Worm (Caenorhabditis elegans): ENCODE results near the gene F35B12.9.

F35B12.9 gene

DNA sequence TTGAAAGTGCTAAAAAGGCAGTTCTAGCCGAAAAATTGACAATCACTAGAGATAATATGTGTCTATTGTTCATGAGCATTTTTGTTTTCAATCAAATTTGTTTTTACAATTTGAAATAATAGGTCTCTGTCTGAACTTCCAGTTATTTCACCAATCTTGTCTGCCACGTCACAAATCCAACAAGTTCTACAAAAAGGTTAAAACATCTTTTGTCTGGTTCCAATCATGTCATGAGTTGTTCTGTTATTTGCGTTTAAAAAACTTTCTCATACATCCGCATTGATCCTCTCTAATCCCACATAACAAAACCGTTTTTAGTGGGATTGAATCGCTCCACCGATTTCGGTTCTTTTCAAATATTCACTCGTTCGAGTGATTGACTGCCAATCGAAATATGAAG is at the start of gene F35B12.9:
TSS of gene F35B12.9 (plus strand) at position 372 of the 400 bp plus-strand sequence.
- no peak for TF ChIP-seq unc-62 (GFP tag; optimal IDR thresholded peaks at IDR 0.05)

DNA sequence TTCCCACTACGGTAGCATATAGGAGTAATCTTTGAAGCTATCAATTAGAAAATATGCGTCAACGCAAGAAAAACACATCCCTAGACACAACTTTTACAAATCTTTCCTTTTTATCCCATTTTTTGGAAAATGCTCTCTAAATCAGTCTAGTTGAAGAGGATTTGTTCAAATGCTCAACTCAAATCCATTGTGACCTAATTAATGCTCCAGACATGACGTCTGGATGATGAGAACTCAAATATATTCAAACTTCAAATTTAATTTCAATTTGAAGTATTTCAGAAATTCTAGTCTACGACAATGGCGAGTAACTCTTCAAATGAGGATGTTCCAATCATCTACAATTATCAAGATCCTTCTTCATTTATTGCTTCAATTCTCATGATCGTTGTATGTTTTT is 48.6 kb upstream of the F35B12.9 start, which contains the start of gene srx-85:
TSS of gene srx-85 (plus strand) at position 301 of the 400 bp plus-strand sequence.
- TF ChIP-seq unc-62 (GFP tag; optimal IDR thresholded peaks at IDR 0.05) = no peak

DNA sequence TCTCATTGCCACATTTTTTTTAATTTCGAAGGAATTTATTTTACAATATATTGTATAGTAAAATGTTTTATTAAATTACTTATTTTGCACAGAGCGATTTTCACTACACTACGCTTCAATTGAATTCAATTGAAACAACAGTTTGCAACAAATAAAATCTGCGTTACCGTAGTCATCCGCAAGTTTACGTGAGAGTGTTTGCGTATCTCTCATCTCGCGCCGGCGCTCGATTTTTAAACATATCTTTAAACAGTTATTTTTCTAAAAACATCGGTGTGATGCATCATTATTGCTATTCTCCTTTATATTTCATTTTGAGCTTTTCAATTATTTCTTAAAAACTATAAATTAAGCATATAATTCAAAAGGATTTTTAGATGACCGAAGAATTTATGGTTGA is 46.7 kb upstream of the F35B12.9 start, which contains the start of gene duo-1:
TSS of gene duo-1 (plus strand) at position 371 of the 400 bp plus-strand sequence.
- TF ChIP-seq unc-62 (GFP tag; optimal IDR thresholded peaks at IDR 0.05) = no peak

DNA sequence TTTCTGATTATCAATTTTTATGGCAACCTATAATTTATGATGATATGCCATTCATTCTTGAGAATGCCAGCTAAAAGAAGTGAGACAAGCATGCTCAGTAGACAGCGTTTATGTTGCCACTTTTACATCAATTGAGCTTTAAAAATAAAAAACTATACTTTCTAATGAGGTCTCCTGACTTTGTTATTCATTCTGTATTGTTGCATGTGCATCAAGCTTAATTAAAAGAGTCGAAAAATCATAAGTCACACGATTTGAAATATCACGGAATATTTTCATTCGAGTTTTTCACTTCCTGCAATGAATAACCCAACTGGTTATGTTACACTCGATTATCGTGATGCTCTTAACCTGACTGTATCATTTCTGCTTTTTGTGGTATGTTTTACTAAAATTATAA is 38.3 kb upstream of the F35B12.9 start, which contains the start of gene srx-86:
TSS of gene srx-86 (plus strand) at position 301 of the 400 bp plus-strand sequence.
- no peak for TF ChIP-seq unc-62 (GFP tag; optimal IDR thresholded peaks at IDR 0.05)

DNA sequence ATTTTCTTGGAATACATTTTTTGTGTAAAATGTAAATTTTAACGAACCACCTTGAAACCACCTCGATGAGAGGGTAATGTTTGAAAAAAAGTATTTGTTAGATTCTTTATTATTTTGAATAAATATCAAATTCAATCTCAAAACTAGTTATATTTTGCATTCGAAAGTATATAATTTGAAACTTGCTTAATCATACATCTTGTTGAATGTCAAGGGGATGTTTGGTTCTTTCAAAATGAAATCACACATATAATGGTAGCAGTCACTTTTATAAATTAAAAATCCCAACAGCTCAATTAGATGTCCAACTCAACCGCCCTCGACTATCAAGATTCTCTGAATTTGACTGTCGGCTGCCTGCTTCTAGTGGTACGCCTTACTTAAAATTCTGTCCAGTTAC is 36.4 kb upstream of the F35B12.9 start, which contains the start of gene srx-87:
TSS of gene srx-87 (plus strand) at position 301 of the 400 bp plus-strand sequence.
- TF ChIP-seq unc-62 (GFP tag; optimal IDR thresholded peaks at IDR 0.05) = no peak

DNA sequence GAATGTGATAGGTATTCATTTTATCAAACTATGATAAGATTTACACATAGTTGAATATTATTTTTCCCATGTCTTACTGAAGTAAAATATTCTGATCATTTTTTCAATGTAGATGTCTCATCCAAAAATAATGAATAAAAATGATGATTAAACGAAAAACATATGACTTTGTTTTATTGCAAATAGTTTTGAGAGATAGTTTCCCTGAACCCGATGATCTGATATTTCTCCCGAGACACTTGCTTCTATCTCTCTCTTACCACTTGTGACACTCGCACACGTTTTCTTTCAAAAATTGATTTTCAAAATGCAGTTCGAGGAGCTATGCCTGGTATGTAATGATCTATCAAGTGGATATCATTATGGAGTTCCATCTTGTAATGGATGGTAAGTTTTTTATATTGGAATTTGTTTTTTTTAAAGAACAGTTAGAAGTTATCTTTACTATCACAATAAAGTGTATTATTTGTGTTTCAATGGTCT is 30.8 kb upstream of the F35B12.9 start, which contains the start of the genes nhr-101 and pms-2:
TSS of gene nhr-101 (plus strand) at position 308 of the 483 bp plus-strand sequence.
TSS of gene pms-2 (minus strand) at position 433 of the 483 bp plus-strand sequence.
- TF ChIP-seq unc-62 (GFP tag; optimal IDR thresholded peaks at IDR 0.05) = no peak

DNA sequence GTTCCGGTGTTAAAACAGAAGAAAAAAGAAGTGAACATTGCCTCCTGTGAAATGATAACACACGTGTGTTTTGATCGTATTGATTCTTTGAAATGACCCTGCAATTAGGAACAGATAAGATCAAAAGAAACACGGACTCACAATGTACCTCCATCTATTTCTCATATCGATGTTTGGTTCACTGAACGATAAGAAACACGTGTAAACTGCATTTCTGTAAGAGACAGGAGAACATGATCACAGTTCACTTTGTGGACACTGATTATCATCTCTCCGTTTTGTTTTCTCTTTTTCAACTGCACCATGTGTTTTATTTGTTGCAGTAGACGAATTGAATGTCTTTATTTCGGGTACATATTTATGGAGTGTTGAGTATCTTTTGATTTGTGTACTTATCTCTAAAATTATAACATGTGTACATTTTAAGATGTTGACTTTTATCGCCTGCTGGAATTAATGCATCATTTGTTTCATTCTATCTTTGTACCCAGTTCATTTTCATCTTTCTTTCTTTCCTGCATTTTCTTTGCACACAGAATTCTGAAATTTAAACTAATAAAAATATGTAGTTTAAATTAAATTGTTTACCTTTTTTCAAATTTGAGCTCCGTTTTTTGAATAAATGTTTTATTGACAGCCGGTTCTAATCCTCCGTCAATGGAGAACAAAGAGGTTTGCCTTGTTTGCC is 28.0 kb upstream of the F35B12.9 start, which contains the start of the genes H12C20.7 and nhr-68:
TSS of gene H12C20.7 (minus strand) at position 188 of the 688 bp plus-strand sequence.
TSS of gene nhr-68 (plus strand) at position 638 of the 688 bp plus-strand sequence.
- TF ChIP-seq unc-62 (GFP tag; optimal IDR thresholded peaks at IDR 0.05) = no peak

DNA sequence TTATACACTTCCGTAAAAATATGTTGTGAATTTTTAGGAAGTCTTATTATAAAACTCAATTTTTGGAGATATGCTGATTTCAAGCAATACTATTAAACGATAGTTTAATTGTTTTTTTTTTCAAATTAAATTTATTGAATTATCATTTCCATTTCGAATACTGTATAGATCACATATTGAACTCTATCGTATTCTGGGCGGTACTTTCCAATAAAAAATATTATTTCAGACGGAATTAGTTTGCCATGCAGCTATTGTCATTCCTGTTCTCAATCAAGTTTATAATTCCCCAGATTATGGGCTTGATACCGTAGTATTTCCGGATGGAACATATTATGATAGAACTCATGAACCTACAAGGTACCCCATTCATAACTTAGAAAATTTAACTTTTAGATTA is 26.4 kb upstream of the F35B12.9 start:
- no peak for TF ChIP-seq unc-62 (GFP tag; optimal IDR thresholded peaks at IDR 0.05)

DNA sequence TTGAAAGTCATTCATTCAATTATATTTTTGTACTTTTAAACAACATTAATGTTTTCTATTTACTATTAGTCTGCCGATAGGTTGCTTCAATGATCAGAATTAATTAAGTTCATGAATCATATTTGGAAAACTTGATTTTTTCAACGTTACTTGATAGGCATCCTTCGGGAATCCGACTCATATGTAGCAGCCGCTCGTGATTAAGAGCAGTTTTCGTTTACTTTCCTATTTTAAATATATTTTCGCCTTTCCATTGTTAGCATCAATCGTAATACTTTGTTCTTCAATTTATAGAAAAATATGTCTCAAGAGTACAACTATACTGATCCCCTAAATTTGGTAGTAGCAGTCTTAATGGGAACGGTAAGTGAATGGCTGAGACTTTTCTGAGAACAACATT is 20.1 kb upstream of the F35B12.9 start, which contains the start of gene srx-90:
TSS of gene srx-90 (plus strand) at position 301 of the 400 bp plus-strand sequence.
- no peak for TF ChIP-seq unc-62 (GFP tag; optimal IDR thresholded peaks at IDR 0.05)

DNA sequence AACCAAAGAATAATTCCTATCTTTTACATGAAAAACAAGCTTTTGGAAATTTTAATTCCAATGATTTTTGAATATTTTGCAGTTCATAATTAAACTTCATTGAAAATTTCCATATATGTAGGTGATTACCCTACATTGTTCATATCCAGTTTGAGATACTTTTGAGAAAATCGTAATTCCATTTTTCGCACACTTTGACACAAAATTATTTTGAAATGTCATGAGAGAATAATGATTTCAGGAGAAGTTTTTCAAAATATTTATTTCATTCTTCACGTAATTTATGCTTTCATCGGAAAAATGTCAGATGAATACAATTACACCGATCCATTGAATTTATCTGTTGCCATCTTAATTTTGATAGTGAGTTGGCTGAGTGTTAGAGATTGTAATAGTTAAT is 17.8 kb upstream of the F35B12.9 start, which contains the start of gene srx-88:
TSS of gene srx-88 (plus strand) at position 301 of the 400 bp plus-strand sequence.
- TF ChIP-seq unc-62 (GFP tag; optimal IDR thresholded peaks at IDR 0.05) = no peak

DNA sequence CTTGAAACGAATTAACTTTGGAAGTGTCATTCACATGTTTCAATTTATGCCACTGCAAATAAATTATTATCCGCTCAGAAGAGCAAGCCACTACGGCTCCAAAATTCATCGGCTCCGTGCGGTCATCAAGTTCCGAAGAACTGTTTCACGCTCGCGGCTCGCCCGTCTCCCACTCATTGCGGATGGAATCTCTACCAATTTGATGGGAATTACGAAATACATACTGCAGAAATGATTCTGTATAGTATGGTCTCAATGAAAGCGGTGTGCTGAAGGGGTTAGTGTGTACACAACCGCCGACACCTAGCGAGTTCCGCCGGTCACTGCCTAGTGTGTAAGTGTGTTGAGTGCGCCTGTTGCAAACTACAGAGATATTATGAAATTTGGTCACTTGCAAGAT is 15.8 kb upstream of the F35B12.9 start:
- TF ChIP-seq unc-62 (GFP tag; optimal IDR thresholded peaks at IDR 0.05) = no peak

DNA sequence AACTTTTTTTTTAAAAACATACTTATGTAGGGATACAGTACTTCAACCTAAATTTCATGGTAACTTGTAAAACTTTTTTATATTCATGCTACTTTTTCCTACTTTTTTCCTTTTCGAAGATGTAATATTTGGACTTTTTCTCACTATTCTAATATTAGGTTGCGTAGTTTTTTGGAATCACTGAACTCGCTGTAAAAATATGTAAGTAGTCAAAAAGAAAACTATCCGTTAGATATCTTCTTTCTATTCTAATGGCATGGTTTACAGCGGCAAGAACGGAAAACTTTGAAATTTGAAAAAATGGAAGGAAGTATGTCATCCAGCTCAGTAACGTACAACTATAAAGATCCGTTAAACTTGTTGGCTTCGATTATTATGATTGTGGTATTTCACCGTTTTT is 11.5 kb upstream of the F35B12.9 start, which contains the start of gene srx-82:
TSS of gene srx-82 (plus strand) at position 301 of the 400 bp plus-strand sequence.
- TF ChIP-seq unc-62 (GFP tag; optimal IDR thresholded peaks at IDR 0.05) = no peak

DNA sequence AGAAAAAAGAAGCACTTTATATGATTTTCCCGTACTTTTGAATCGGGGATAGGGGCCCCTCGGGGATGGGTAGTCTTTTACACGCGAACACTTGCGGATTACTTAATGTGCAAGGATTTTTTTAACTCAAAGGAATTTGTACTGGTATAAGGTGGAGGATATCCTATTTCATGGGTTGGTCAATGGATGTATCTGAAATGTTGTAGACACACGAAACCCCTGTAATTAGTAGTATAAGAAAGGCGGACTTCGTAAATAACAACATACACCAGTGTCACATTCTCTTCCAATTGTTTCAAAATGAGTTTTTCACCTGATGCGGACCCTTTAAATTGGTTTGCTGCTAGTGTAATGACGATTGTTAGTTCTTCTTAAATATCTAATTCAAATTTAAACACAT is 7.5 kb upstream of the F35B12.9 start, which contains the start of gene srx-80:
TSS of gene srx-80 (plus strand) at position 301 of the 400 bp plus-strand sequence.
- TF ChIP-seq unc-62 (GFP tag; optimal IDR thresholded peaks at IDR 0.05) = no peak

DNA sequence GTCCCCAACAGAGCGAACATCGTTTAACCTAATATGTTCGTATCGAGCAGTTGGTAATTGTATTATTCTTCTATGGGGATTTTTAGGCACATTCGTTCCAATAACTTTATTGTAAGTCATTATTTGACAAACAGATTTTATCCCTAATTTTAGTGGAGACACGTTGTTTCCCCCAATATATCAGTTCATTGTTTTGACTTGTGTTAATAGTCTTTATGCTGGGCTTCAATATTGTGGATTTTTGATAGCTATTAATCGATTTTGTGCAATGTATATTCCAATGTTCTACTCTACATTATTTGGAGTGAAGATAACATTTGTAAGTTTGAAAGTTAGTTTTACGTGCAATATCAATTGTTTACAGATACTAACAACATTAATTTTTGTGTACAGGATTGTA is 7.1 kb upstream of the F35B12.9 start:
- TF ChIP-seq unc-62 (GFP tag; optimal IDR thresholded peaks at IDR 0.05) = no peak

DNA sequence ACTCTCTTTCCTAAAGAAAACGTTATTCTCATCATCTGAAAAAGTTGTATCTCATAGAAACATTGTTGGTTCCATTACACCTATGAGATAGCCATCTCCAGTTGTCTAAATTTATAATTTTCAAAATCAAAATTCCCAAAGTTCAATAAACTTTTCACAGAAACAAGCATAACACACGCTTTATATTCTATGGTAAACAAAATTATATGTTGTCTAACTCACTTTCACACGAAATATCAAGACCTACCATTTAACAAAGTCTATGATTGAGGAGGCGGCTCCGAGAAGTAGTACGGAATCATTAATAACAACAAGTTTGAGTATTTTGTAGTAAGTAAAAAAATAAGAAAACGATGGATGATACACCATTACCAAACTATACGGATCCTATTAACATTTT is 2.2 kb upstream of the F35B12.9 start, which contains the start of gene srx-84:
TSS of gene srx-84 (plus strand) at position 301 of the 400 bp plus-strand sequence.
- TF ChIP-seq unc-62 (GFP tag; optimal IDR thresholded peaks at IDR 0.05) = no peak

DNA sequence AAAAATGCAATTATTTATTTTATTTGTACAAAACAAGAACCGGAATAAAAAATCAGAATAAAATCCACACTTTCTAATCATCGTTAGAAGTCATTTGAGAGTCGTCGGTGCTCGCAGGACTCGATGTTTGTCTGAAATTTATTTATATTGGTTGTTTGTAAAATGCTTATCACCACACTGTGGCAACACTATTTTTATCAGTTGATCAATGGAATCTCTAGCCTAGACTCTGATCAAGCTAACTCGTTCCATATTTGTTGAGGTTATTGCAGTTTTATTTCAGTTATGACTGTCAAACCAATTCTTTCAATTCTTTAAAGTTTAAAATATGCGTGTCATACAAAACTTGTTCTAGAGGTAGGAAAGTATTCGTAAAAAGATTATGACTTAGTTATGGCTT is 3.5 kb downstream of the F35B12.9 start, which contains the start of gene dhs-20:
TSS of gene dhs-20 (minus strand) at position 80 of the 400 bp plus-strand sequence.
- no peak for TF ChIP-seq unc-62 (GFP tag; optimal IDR thresholded peaks at IDR 0.05)
